Worm (Caenorhabditis elegans) whole organism, L4 larva: ENCODE data around the gene Y7A9D.1.

Experiments used
- D1046.2 ChIP-seq: fragments of 200-800 bp; sonication (Bioruptor generic); IDR thresholded peaks from 2 replicates; pipeline ENCODE4 v1.3.6; 2022; ENCODE audit warnings: missing genetic modification characterization, missing compliant biosample characterization
- F10B5.3 ChIP-seq: sonication (generic microtip); optimal IDR thresholded peaks from 2 replicates; lab custom pipeline; 2016; ENCODE audit warnings: mild to moderate bottlenecking, missing genetic modification characterization, missing compliant biosample characterization
- F26F4.8 ChIP-seq: fragments of 200-800 bp; sonication (Bioruptor generic); conservative IDR thresholded peaks from 2 replicates; pipeline ENCODE4 v1.3.6; 2022; ENCODE audit warnings: missing genetic modification characterization, missing compliant biosample characterization
- F49E8.2 ChIP-seq: sonication (generic microtip); optimal IDR thresholded peaks from 2 replicates; lab custom pipeline; 2016; ENCODE audit warnings: missing compliant biosample characterization, mild to moderate bottlenecking, missing genetic modification characterization, borderline replicate concordance
- R02D3.7 ChIP-seq: fragments of 150-350 bp; sonication (generic microtip); optimal IDR thresholded peaks from 3 replicates; lab custom pipeline; 2014; ENCODE audit warnings: missing biosample characterization, missing genetic modification characterization
- T20F7.1 ChIP-seq: fragments of 200-800 bp; sonication (Bioruptor generic); optimal IDR thresholded peaks from 2 replicates; lab custom pipeline; 2018; ENCODE audit warnings: mild to moderate bottlenecking, missing genetic modification characterization, missing compliant biosample characterization
- Y5F2A.4 ChIP-seq: fragments of 200-800 bp; sonication (Bioruptor generic); optimal IDR thresholded peaks from 2 replicates; lab custom pipeline; 2018; ENCODE audit warnings: mild to moderate bottlenecking, missing genetic modification characterization, missing compliant biosample characterization
- Y75B8A.6 ChIP-seq: fragments of 200-800 bp; sonication (Bioruptor generic); IDR thresholded peaks from 2 replicates; pipeline ENCODE4 v1.3.6; 2022; ENCODE audit warnings: missing genetic modification reagents, missing genetic modification characterization, missing compliant biosample characterization
- ZK337.2 ChIP-seq: fragments of 200-800 bp; sonication (Bioruptor generic); IDR thresholded peaks from 2 replicates; pipeline ENCODE4 v1.3.6; 2022; ENCODE audit warnings: missing genetic modification reagents, missing genetic modification characterization, missing compliant biosample characterization
- ZK546.5 ChIP-seq, 2 experiments: sonication (generic microtip); optimal IDR thresholded peaks; 2 replicates each; lab custom pipeline; 2017; ENCODE audit warnings: missing biosample characterization in 2 of 2, missing genetic modification characterization in 2 of 2
- aly-2 ChIP-seq: sonication (generic microtip); optimal IDR thresholded peaks from 2 replicates; lab custom pipeline; 2018; ENCODE audit warnings: missing biosample characterization, missing genetic modification characterization
- ama-1 ChIP-seq: fragments of 150-350 bp; optimal IDR thresholded peaks from 2 replicates; lab custom pipeline; 2014; ENCODE audit warnings: inconsistent platforms, mixed read lengths
- attf-4 ChIP-seq: sonication (generic microtip); optimal IDR thresholded peaks from 3 replicates; lab custom pipeline; 2017; ENCODE audit warnings: missing biosample characterization, missing genetic modification characterization
- ceh-32 ChIP-seq: sonication (generic microtip); optimal IDR thresholded peaks from 2 replicates; lab custom pipeline; 2016; ENCODE audit warnings: mild to moderate bottlenecking, missing genetic modification characterization, missing compliant biosample characterization; ENCODE audit not compliant: poor library complexity
- ces-1 ChIP-seq: fragments of 150-350 bp; sonication (generic microtip); optimal IDR thresholded peaks from 4 replicates; lab custom pipeline; 2014; ENCODE audit warnings: missing biosample characterization, missing genetic modification reagents, missing genetic modification characterization
- cey-2 ChIP-seq: sonication (generic microtip); optimal IDR thresholded peaks from 3 replicates; lab custom pipeline; 2017; ENCODE audit warnings: missing genetic modification characterization, mild to moderate bottlenecking, missing compliant biosample characterization, antibody characterized with exemption, borderline replicate concordance; ENCODE audit not compliant: insufficient read depth
- daf-16 ChIP-seq, 3 experiments: sonication (generic microtip); optimal IDR thresholded peaks; 2 replicates each; lab custom pipeline; 2016 to 2017; ENCODE audit warnings: missing genetic modification characterization in 3 of 3, missing genetic modification reagents in 3 of 3, mild to moderate bottlenecking in 2 of 3, missing compliant biosample characterization in 2 of 3, missing biosample characterization in 1 of 3, moderate library complexity in 1 of 3
- dmd-8 ChIP-seq: fragments of 200-800 bp; sonication (Bioruptor generic); IDR thresholded peaks from 2 replicates; pipeline ENCODE4 v1.3.6; 2022; ENCODE audit warnings: missing genetic modification characterization, missing compliant biosample characterization
- dmd-9 ChIP-seq: fragments of 200-800 bp; sonication (Bioruptor generic); IDR thresholded peaks from 2 replicates; pipeline ENCODE4 v1.3.6; 2022; ENCODE audit warnings: missing genetic modification reagents, missing genetic modification characterization, missing compliant biosample characterization
- dpl-1 ChIP-seq: fragments of 150-350 bp; optimal IDR thresholded peaks from 2 replicates; lab custom pipeline; 2014; ENCODE audit warnings: missing biosample characterization, missing genetic modification reagents, missing genetic modification characterization
- dve-1 ChIP-seq: sonication (generic microtip); optimal IDR thresholded peaks from 2 replicates; lab custom pipeline; 2017; ENCODE audit warnings: antibody characterized with exemption, mild to moderate bottlenecking, missing genetic modification characterization, missing compliant biosample characterization; ENCODE audit not compliant: insufficient read depth
- egl-27 ChIP-seq: sonication (generic microtip); optimal IDR thresholded peaks from 3 replicates; lab custom pipeline; 2017; ENCODE audit warnings: missing biosample characterization, missing genetic modification reagents, missing genetic modification characterization
- hlh-11 ChIP-seq: fragments of 200-800 bp; sonication (Bioruptor generic); optimal IDR thresholded peaks from 2 replicates; lab custom pipeline; 2018; ENCODE audit warnings: mild to moderate bottlenecking, missing genetic modification characterization, missing compliant biosample characterization
- hmg-1.1 ChIP-seq: fragments of 200-800 bp; sonication (Bioruptor generic); IDR thresholded peaks from 2 replicates; pipeline ENCODE4 v1.3.6; 2022; ENCODE audit warnings: missing genetic modification reagents, missing genetic modification characterization, missing compliant biosample characterization
- jun-1 ChIP-seq: fragments of 150-350 bp; optimal IDR thresholded peaks from 2 replicates; lab custom pipeline; 2014; ENCODE audit warnings: missing biosample characterization, missing genetic modification reagents, missing genetic modification characterization
- lin-1 ChIP-seq: fragments of 200-800 bp; sonication (Bioruptor generic); IDR thresholded peaks from 2 replicates; pipeline ENCODE4 v1.3.6; 2022; ENCODE audit warnings: missing genetic modification reagents, missing genetic modification characterization, missing compliant biosample characterization
- lin-13 ChIP-seq: fragments of 150-350 bp; optimal IDR thresholded peaks from 2 replicates; lab custom pipeline; 2014; ENCODE audit warnings: missing biosample characterization, missing genetic modification reagents, missing genetic modification characterization
- lin-15B ChIP-seq: fragments of 150-350 bp; sonication (generic microtip); optimal IDR thresholded peaks from 3 replicates; lab custom pipeline; 2014; ENCODE audit warnings: missing biosample characterization, missing genetic modification characterization
- lin-38 ChIP-seq: fragments of 200-800 bp; sonication (Bioruptor generic); IDR thresholded peaks from 2 replicates; pipeline ENCODE4 v1.3.6; 2022; ENCODE audit warnings: missing genetic modification reagents, missing genetic modification characterization, missing compliant biosample characterization
- madf-5 ChIP-seq, 2 experiments: fragments of 200-800 bp; sonication (Bioruptor generic); IDR thresholded peaks; 2 replicates each; pipeline ENCODE4 v1.3.6; 2022; ENCODE audit warnings: missing compliant biosample characterization in 2 of 2, missing genetic modification characterization in 2 of 2
- mdt-29 ChIP-seq: fragments of 200-800 bp; sonication (Bioruptor generic); IDR thresholded peaks from 2 replicates; pipeline ENCODE4 v1.3.6; 2022; ENCODE audit warnings: missing genetic modification reagents, missing genetic modification characterization, missing compliant biosample characterization
- mep-1 ChIP-seq: fragments of 150-350 bp; sonication (generic microtip); optimal IDR thresholded peaks from 3 replicates; lab custom pipeline; 2014; ENCODE audit warnings: missing biosample characterization, missing genetic modification characterization
- mxl-3 ChIP-seq: fragments of 200-800 bp; sonication (Bioruptor generic); optimal IDR thresholded peaks from 2 replicates; lab custom pipeline; 2018; ENCODE audit warnings: mild to moderate bottlenecking, missing genetic modification characterization, missing compliant biosample characterization
- nhr-102 ChIP-seq: sonication (generic microtip); optimal IDR thresholded peaks from 2 replicates; lab custom pipeline; 2016; ENCODE audit warnings: mild to moderate bottlenecking, missing genetic modification characterization, moderate library complexity, missing compliant biosample characterization
- nhr-11 ChIP-seq: fragments of 150-350 bp; optimal IDR thresholded peaks from 2 replicates; lab custom pipeline; 2014; ENCODE audit warnings: missing biosample characterization, missing genetic modification characterization
- nhr-111 ChIP-seq: fragments of 200-800 bp; sonication (Bioruptor generic); optimal IDR thresholded peaks from 2 replicates; lab custom pipeline; 2018; ENCODE audit warnings: mild to moderate bottlenecking, missing genetic modification characterization, missing compliant biosample characterization
- nhr-237 ChIP-seq: sonication (generic microtip); optimal IDR thresholded peaks from 2 replicates; lab custom pipeline; 2017; ENCODE audit warnings: missing biosample characterization, missing genetic modification characterization
- nhr-25 ChIP-seq: sonication (generic microtip); optimal IDR thresholded peaks from 2 replicates; lab custom pipeline; 2017; ENCODE audit warnings: missing genetic modification characterization, mild to moderate bottlenecking, missing compliant biosample characterization, antibody characterized with exemption, moderate library complexity, borderline replicate concordance; ENCODE audit not compliant: insufficient read depth
- nhr-48 ChIP-seq: sonication (generic microtip); optimal IDR thresholded peaks from 2 replicates; lab custom pipeline; 2016; ENCODE audit warnings: mild to moderate bottlenecking, missing genetic modification characterization, missing compliant biosample characterization
- nhr-76 ChIP-seq: fragments of 150-350 bp; optimal IDR thresholded peaks from 2 replicates; lab custom pipeline; 2014; ENCODE audit warnings: missing biosample characterization, missing genetic modification characterization
- php-3 ChIP-seq: fragments of 200-800 bp; sonication (Bioruptor generic); IDR thresholded peaks from 2 replicates; pipeline ENCODE4 v1.3.6; 2022; ENCODE audit warnings: missing genetic modification reagents, missing genetic modification characterization, missing compliant biosample characterization
- sdz-12 ChIP-seq: fragments of 200-800 bp; sonication (Bioruptor generic); optimal IDR thresholded peaks from 2 replicates; lab custom pipeline; 2018; ENCODE audit warnings: mild to moderate bottlenecking, missing genetic modification characterization, missing compliant biosample characterization
- snpc-4 ChIP-seq: fragments of 150-350 bp; optimal IDR thresholded peaks from 2 replicates; lab custom pipeline; 2014; ENCODE audit warnings: missing biosample characterization, missing genetic modification characterization
- spr-3 ChIP-seq: fragments of 200-800 bp; sonication (Bioruptor generic); optimal IDR thresholded peaks from 2 replicates; lab custom pipeline; 2018; ENCODE audit warnings: mild to moderate bottlenecking, missing genetic modification characterization, missing compliant biosample characterization
- tag-97 ChIP-seq: fragments of 200-800 bp; sonication (Bioruptor generic); IDR thresholded peaks from 2 replicates; pipeline ENCODE4 v1.3.6; 2022; ENCODE audit warnings: missing genetic modification characterization, missing compliant biosample characterization
- unc-130 ChIP-seq: sonication (generic microtip); optimal IDR thresholded peaks from 2 replicates; lab custom pipeline; 2016; ENCODE audit warnings: missing genetic modification reagents, missing genetic modification characterization, missing compliant biosample characterization
- unc-39 ChIP-seq: sonication (generic microtip); optimal IDR thresholded peaks from 2 replicates; lab custom pipeline; 2017; ENCODE audit warnings: missing biosample characterization, missing genetic modification characterization
- unc-62 ChIP-seq, 3 experiments: fragments of 150-350 bp in 1 of 3; sonication (generic microtip); optimal IDR thresholded peaks in 2 of 3; peaks in 1 of 3; 1 replicate in 1 of 3; 2 replicates in 2 of 3; lab custom pipeline; 2014 to 2017; ENCODE audit warnings: missing biosample characterization in 3 of 3, missing genetic modification characterization in 3 of 3, missing genetic modification reagents in 3 of 3, missing genotype in 1 of 3
- ztf-11 ChIP-seq: fragments of 150-350 bp; optimal IDR thresholded peaks from 2 replicates; lab custom pipeline; 2014; ENCODE audit warnings: missing biosample characterization, missing genetic modification characterization

The Y7A9D.1 gene

ce11 chrIV:16381933-16382591 lies at the start of gene Y7A9D.1:
TSS of gene Y7A9D.1 (minus strand) at chrIV:16382215.
- TF ChIP-seq ZK546.5 (tag; optimal IDR thresholded peaks at IDR 0.05; lab: Kevin White, UChicago) = no peak
- no peak for TF ChIP-seq nhr-102 (tag; lab: Kevin White, UChicago)
- no peak for TF ChIP-seq dmd-9 (GFP tag; lab: Robert Waterston, UW)
- TF ChIP-seq nhr-11 = no peak
- peak; percentile 30 for TF ChIP-seq dpl-1 (GFP tag; lab: Kevin White, UChicago)
- TF ChIP-seq F26F4.8 (GFP tag; lab: Robert Waterston, UW) = peak; percentile 52; the same call in 1 of the 2 replicates
- TF ChIP-seq lin-38 (GFP tag; lab: Robert Waterston, UW) = peak; percentile 82
- TF ChIP-seq snpc-4 = no peak
- TF ChIP-seq ceh-32 (tag; lab: Kevin White, UChicago) = no peak
- no peak; the same call in 1 of the 2 replicates for TF ChIP-seq dmd-8 (GFP tag; lab: Robert Waterston, UW)
- no peak for TF ChIP-seq nhr-237 (tag; lab: Kevin White, UChicago)
- peak; percentile 82; the same call in 1 of the 2 replicates for TF ChIP-seq D1046.2 (GFP tag; lab: Robert Waterston, UW)
- no peak for TF ChIP-seq madf-5 (GFP tag; IDR thresholded peaks at IDR 0.05; lab: Robert Waterston, UW)
- no peak for TF ChIP-seq ztf-11 (tag; lab: Kevin White, UChicago)
- no peak for TF ChIP-seq egl-27 (tag; lab: Kevin White, UChicago)
- no peak for TF ChIP-seq nhr-25
- peak; percentile 62 for TF ChIP-seq F49E8.2 (tag; lab: Kevin White, UChicago)
- peak; percentile 32 for TF ChIP-seq lin-13
- no peak for TF ChIP-seq unc-62 (GFP tag; optimal IDR thresholded peaks at IDR 0.05 in 1 of 2; lab: Kevin White, UChicago)
- TF ChIP-seq unc-62 (tag; optimal IDR thresholded peaks at IDR 0.05; lab: Kevin White, UChicago) = no peak
- peak; percentile 73 for TF ChIP-seq sdz-12 (GFP tag; lab: Kevin White, UChicago)
- peak; percentile 67 for TF ChIP-seq nhr-111
- no peak for TF ChIP-seq Y75B8A.6 (GFP tag; lab: Robert Waterston, UW)
- TF ChIP-seq F10B5.3 (tag; lab: Kevin White, UChicago) = peak; percentile 30
- no peak for TF ChIP-seq R02D3.7 (tag; lab: Kevin White, UChicago)
- TF ChIP-seq tag-97 (GFP tag; lab: Robert Waterston, UW) = 0 out of 2 replicates have a peak, but pooled peaks have one; percentile 20
- peak; percentile 61 for TF ChIP-seq php-3 (GFP tag; lab: Robert Waterston, UW)
- no peak for TF ChIP-seq lin-1 (GFP tag; lab: Robert Waterston, UW)
- no peak for TF ChIP-seq cey-2 (tag; lab: Kevin White, UChicago)
- peak; percentile 75 for TF ChIP-seq mep-1
- peak; percentile 65 for TF ChIP-seq spr-3 (GFP tag; lab: Kevin White, UChicago)
- no peak for TF ChIP-seq lin-15B (tag; lab: Kevin White, UChicago)
- TF ChIP-seq dve-1 (tag; lab: Kevin White, UChicago) = peak; percentile 65
- peak; percentile 63 for TF ChIP-seq mxl-3 (GFP tag; lab: Kevin White, UChicago)
- TF ChIP-seq ces-1 (GFP tag; lab: Kevin White, UChicago) = no peak
- TF ChIP-seq Y5F2A.4 = peak; percentile 32
- peak; percentile 11 for TF ChIP-seq nhr-48
- no peak for TF ChIP-seq aly-2 (tag; lab: Kevin White, UChicago)
- TF ChIP-seq daf-16 (GFP tag; optimal IDR thresholded peaks at IDR 0.05; lab: Kevin White, UChicago) = peak; percentile 15 to 30
- peak; percentile 39 for TF ChIP-seq daf-16 (tag; optimal IDR thresholded peaks at IDR 0.05; lab: Kevin White, UChicago)
- no peak for TF ChIP-seq hlh-11 (tag; lab: Kevin White, UChicago)
- no peak for TF ChIP-seq ama-1 (lab: Kevin White, UChicago)
- TF ChIP-seq T20F7.1 = no peak
- no peak; the same call in 1 of the 2 replicates for TF ChIP-seq hmg-1.1 (GFP tag; lab: Robert Waterston, UW)
- TF ChIP-seq attf-4 (tag; lab: Kevin White, UChicago) = no peak
- TF ChIP-seq jun-1 (tag; lab: Kevin White, UChicago) = peak; percentile 35
- no peak for TF ChIP-seq nhr-76 (tag; lab: Kevin White, UChicago)
- 0 out of 2 replicates have a peak, but pooled peaks have one; percentile 51 for TF ChIP-seq ZK337.2 (GFP tag; lab: Robert Waterston, UW)
- TF ChIP-seq unc-39 (tag; lab: Kevin White, UChicago) = no peak
- peak; percentile 24 for TF ChIP-seq unc-130 (GFP tag; lab: Kevin White, UChicago)
- TF ChIP-seq mdt-29 (GFP tag; lab: Robert Waterston, UW) = peak; percentile 79
